Worm (Caenorhabditis elegans) whole organism, midembryonic: ENCODE results near the gene W06G6.17.

Source experiments
- T22C8.4 ChIP-seq: fragments of 200-800 bp; sonication (Bioruptor generic); IDR thresholded peaks from 2 replicates; pipeline ENCODE4 v1.3.6; 2022; ENCODE audit warnings: missing genetic modification characterization, missing compliant biosample characterization
- cog-1 ChIP-seq: sonication (generic microtip); optimal IDR thresholded peaks from 2 replicates; lab custom pipeline; 2016; ENCODE audit warnings: missing genetic modification characterization, missing compliant biosample characterization
- flt-1 ChIP-seq: fragments of 200-800 bp; sonication (Bioruptor generic); IDR thresholded peaks from 2 replicates; pipeline ENCODE4 v1.3.6; 2022; ENCODE audit warnings: missing genetic modification characterization, missing compliant biosample characterization
- klf-2 ChIP-seq: fragments of 200-800 bp; sonication (Bioruptor generic); conservative IDR thresholded peaks from 2 replicates; pipeline ENCODE4 v1.3.6; 2022; ENCODE audit warnings: missing genetic modification reagents, missing genetic modification characterization, missing compliant biosample characterization
- med-1 ChIP-seq: sonication (generic microtip); optimal IDR thresholded peaks from 2 replicates; lab custom pipeline; 2017; ENCODE audit warnings: missing genetic modification characterization, mild to moderate bottlenecking, missing compliant biosample characterization, antibody characterized with exemption, missing genetic modification reagents; ENCODE audit not compliant: insufficient read depth
- ref-1 ChIP-seq: fragments of 200-800 bp; sonication (Bioruptor generic); conservative IDR thresholded peaks from 2 replicates; pipeline ENCODE4 v1.3.6; 2022; ENCODE audit warnings: missing genetic modification reagents, missing genetic modification characterization, missing compliant biosample characterization
- ztf-23 ChIP-seq: fragments of 200-800 bp; sonication (Bioruptor generic); IDR thresholded peaks from 2 replicates; pipeline ENCODE4 v1.3.6; 2022; ENCODE audit warnings: missing genetic modification reagents, missing genetic modification characterization, missing compliant biosample characterization
- ztf-29 ChIP-seq: fragments of 200-800 bp; sonication (Bioruptor generic); IDR thresholded peaks from 2 replicates; pipeline ENCODE4 v1.3.6; 2022; ENCODE audit warnings: missing genetic modification reagents, missing genetic modification characterization, missing compliant biosample characterization

- TF ChIP-seq klf-2 (no peak), ref-1 (GFP tag; lab: Robert Waterston, UW) (no peak), cog-1 (tag; lab: Kevin White, UChicago) (no peak), flt-1 (GFP tag; lab: Robert Waterston, UW) (no peak), ztf-29 (GFP tag; lab: Robert Waterston, UW) (no peak), ztf-23 (GFP tag; lab: Robert Waterston, UW) (no peak), T22C8.4 (GFP tag; lab: Robert Waterston, UW) (no peak), med-1 (GFP tag; lab: Kevin White, UChicago) (no peak)
Observed at ce11 chrV:16693732-16694131, 48.7 kb upstream of the W06G6.17 start, which contains the start of gene srw-42.
